Worm (Caenorhabditis elegans): ENCODE measurements around the gene M28.4.

DNA sequence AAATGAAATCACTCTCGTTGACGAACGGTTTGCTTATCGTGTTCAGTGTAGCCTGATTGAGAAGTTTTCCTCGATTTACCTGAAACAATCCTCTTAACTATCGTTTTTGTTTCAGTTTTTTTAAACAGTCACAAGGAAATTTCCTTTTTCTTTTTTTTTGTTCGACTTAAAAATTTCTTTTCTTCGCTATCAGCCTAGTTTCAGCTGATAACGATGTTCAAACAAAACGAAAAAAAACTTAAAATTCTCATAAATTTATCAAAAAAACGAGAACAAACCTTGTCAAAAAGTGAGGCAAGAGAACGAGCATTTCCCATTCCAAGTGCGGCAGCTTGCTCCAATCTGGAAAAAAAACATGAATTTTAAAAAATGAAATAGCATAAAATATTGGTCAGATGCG, 10.1 kb downstream of the M28.4 start:
- TF ChIP-seq pha-4 (tag; optimal IDR thresholded peaks at IDR 0.05) (no peak), ceh-14 (tag; optimal IDR thresholded peaks at IDR 0.05) (no peak), nhr-11 (tag; optimal IDR thresholded peaks at IDR 0.05) (no peak), madf-2 (tag; optimal IDR thresholded peaks at IDR 0.05) (no peak)
